Worm (Caenorhabditis elegans) whole organism, young adult: ENCODE results near the gene Y39B6A.30.

ENCODE experiments used
- D2030.7 ChIP-seq: fragments of 200-800 bp; sonication (Bioruptor generic); IDR thresholded peaks from 2 replicates; pipeline ENCODE4 v1.3.6; 2022; ENCODE audit warnings: missing genetic modification reagents, missing genetic modification characterization, missing compliant biosample characterization
- F22D6.2 ChIP-seq: sonication (generic microtip); optimal IDR thresholded peaks from 2 replicates; lab custom pipeline; 2016; ENCODE audit warnings: mild to moderate bottlenecking, missing genetic modification characterization, missing compliant biosample characterization
- F33H1.4 ChIP-seq: fragments of 200-800 bp; sonication (Bioruptor generic); IDR thresholded peaks from 2 replicates; pipeline ENCODE4 v1.3.6; 2022; ENCODE audit warnings: missing genetic modification reagents, missing genetic modification characterization, missing compliant biosample characterization
- F37B4.10 ChIP-seq: fragments of 200-800 bp; sonication (Bioruptor generic); IDR thresholded peaks from 2 replicates; pipeline ENCODE4 v1.3.6; 2022; ENCODE audit warnings: missing genetic modification characterization, missing compliant biosample characterization
- F39B2.1 ChIP-seq: fragments of 200-800 bp; sonication (Bioruptor generic); IDR thresholded peaks from 2 replicates; pipeline ENCODE4 v1.3.6; 2022; ENCODE audit warnings: missing genetic modification reagents, missing genetic modification characterization, missing compliant biosample characterization
- F55B11.4 ChIP-seq: sonication (generic microtip); optimal IDR thresholded peaks from 2 replicates; lab custom pipeline; 2016; ENCODE audit warnings: missing compliant biosample characterization, missing genetic modification characterization, borderline replicate concordance; ENCODE audit not compliant: insufficient read depth
- K12H6.12 ChIP-seq: fragments of 200-800 bp; sonication (Bioruptor generic); optimal IDR thresholded peaks from 2 replicates; lab custom pipeline; 2018; ENCODE audit warnings: mild to moderate bottlenecking, missing genetic modification characterization, missing compliant biosample characterization
- Y53G8AR.9 ChIP-seq: fragments of 200-800 bp; sonication (Bioruptor generic); conservative IDR thresholded peaks from 2 replicates; pipeline ENCODE4 v1.3.6; 2022; ENCODE audit warnings: missing genetic modification reagents, missing genetic modification characterization, missing compliant biosample characterization
- ZK185.1 ChIP-seq: sonication (generic microtip); optimal IDR thresholded peaks from 2 replicates; lab custom pipeline; 2016; ENCODE audit warnings: mild to moderate bottlenecking, missing genetic modification characterization, missing compliant biosample characterization; ENCODE audit not compliant: poor library complexity, severe bottlenecking
- aptf-2 ChIP-seq: fragments of 200-800 bp; sonication (Bioruptor generic); conservative IDR thresholded peaks from 2 replicates; pipeline ENCODE4 v1.3.6; 2022; ENCODE audit warnings: missing genetic modification reagents, missing genetic modification characterization, missing compliant biosample characterization
- athp-1 ChIP-seq: sonication (generic microtip); optimal IDR thresholded peaks from 2 replicates; lab custom pipeline; 2017; ENCODE audit warnings: mild to moderate bottlenecking, missing genetic modification characterization, missing compliant biosample characterization
- attf-5 ChIP-seq: fragments of 200-800 bp; sonication (Bioruptor generic); optimal IDR thresholded peaks from 2 replicates; lab custom pipeline; 2018; ENCODE audit warnings: mild to moderate bottlenecking, missing genetic modification characterization, missing compliant biosample characterization
- cebp-1 ChIP-seq, 2 experiments: fragments of 200-800 bp in 1 of 2; sonication (Bioruptor generic) in 1 of 2; sonication (generic microtip) in 1 of 2; IDR thresholded peaks in 1 of 2; optimal IDR thresholded peaks in 1 of 2; 2 replicates each; pipeline versions ENCODE4 v1.3.6 to Lab custom; 2017 to 2022; ENCODE audit warnings: missing compliant biosample characterization in 2 of 2, missing genetic modification characterization in 2 of 2, mild to moderate bottlenecking in 1 of 2, missing genetic modification reagents in 1 of 2, moderate library complexity in 1 of 2
- ceh-27 ChIP-seq: fragments of 200-800 bp; sonication (Bioruptor generic); optimal IDR thresholded peaks from 2 replicates; lab custom pipeline; 2018; ENCODE audit warnings: mild to moderate bottlenecking, missing genetic modification characterization, moderate library complexity, missing compliant biosample characterization
- ceh-79 ChIP-seq: sonication (generic microtip); optimal IDR thresholded peaks from 2 replicates; lab custom pipeline; 2017; ENCODE audit warnings: mild to moderate bottlenecking, missing genetic modification characterization, missing compliant biosample characterization
- ceh-91 ChIP-seq: fragments of 200-800 bp; sonication (Bioruptor generic); IDR thresholded peaks from 2 replicates; pipeline ENCODE4 v1.3.6; 2022; ENCODE audit warnings: missing genetic modification reagents, missing genetic modification characterization, missing compliant biosample characterization
- die-1 ChIP-seq: sonication (generic microtip); optimal IDR thresholded peaks from 2 replicates; lab custom pipeline; 2016; ENCODE audit warnings: missing genotype, mild to moderate bottlenecking, missing genetic modification characterization, missing compliant biosample characterization
- dox-1 ChIP-seq: fragments of 200-800 bp; sonication (Bioruptor generic); IDR thresholded peaks from 2 replicates; pipeline ENCODE4 v1.3.6; 2022; ENCODE audit warnings: missing genetic modification reagents, missing genetic modification characterization, missing compliant biosample characterization
- dpl-1 ChIP-seq: fragments of 150-350 bp; optimal IDR thresholded peaks from 2 replicates; lab custom pipeline; 2014; ENCODE audit warnings: missing biosample characterization, missing genetic modification reagents, missing genetic modification characterization
- efl-1 ChIP-seq: fragments of 150-350 bp; optimal IDR thresholded peaks from 2 replicates; lab custom pipeline; 2014; ENCODE audit warnings: missing biosample characterization, missing genetic modification reagents, missing genetic modification characterization
- egrh-3 ChIP-seq: fragments of 200-800 bp; sonication (Bioruptor generic); IDR thresholded peaks from 2 replicates; pipeline ENCODE4 v1.3.6; 2022; ENCODE audit warnings: missing genetic modification reagents, missing genetic modification characterization, missing compliant biosample characterization
- hlh-26 ChIP-seq: fragments of 200-800 bp; sonication (Bioruptor generic); conservative IDR thresholded peaks from 2 replicates; pipeline ENCODE4 v1.3.6; 2022; ENCODE audit warnings: missing genetic modification reagents, missing genetic modification characterization, missing compliant biosample characterization
- lag-1 ChIP-seq: fragments of 200-800 bp; sonication (Bioruptor generic); IDR thresholded peaks from 2 replicates; pipeline ENCODE4 v1.3.6; 2022; ENCODE audit warnings: missing genetic modification reagents, missing genetic modification characterization, missing compliant biosample characterization
- let-607 ChIP-seq, 2 experiments: fragments of 200-800 bp in 1 of 2; sonication (Bioruptor generic) in 1 of 2; sonication (generic microtip) in 1 of 2; optimal IDR thresholded peaks; 2 replicates each; lab custom pipeline; 2016 to 2018; ENCODE audit warnings: mild to moderate bottlenecking in 2 of 2, missing compliant biosample characterization in 2 of 2, missing genetic modification characterization in 2 of 2, moderate library complexity in 2 of 2, missing genotype in 1 of 2
- lin-40 ChIP-seq: sonication (generic microtip); optimal IDR thresholded peaks from 2 replicates; lab custom pipeline; 2016; ENCODE audit warnings: missing genetic modification characterization, mild to moderate bottlenecking, missing compliant biosample characterization, missing genotype, missing genetic modification reagents
- lin-54 ChIP-seq: fragments of 200-800 bp; sonication (Bioruptor generic); optimal IDR thresholded peaks from 2 replicates; lab custom pipeline; 2018; ENCODE audit warnings: mild to moderate bottlenecking, missing genetic modification characterization, missing compliant biosample characterization
- lsy-27 ChIP-seq: sonication (generic microtip); optimal IDR thresholded peaks from 2 replicates; lab custom pipeline; 2017; ENCODE audit warnings: missing genetic modification characterization, mild to moderate bottlenecking, missing compliant biosample characterization, antibody characterized with exemption, missing genotype, borderline replicate concordance; ENCODE audit not compliant: insufficient read depth
- madf-10 ChIP-seq: sonication (generic microtip); optimal IDR thresholded peaks from 2 replicates; lab custom pipeline; 2016; ENCODE audit warnings: mild to moderate bottlenecking, missing genetic modification characterization, missing compliant biosample characterization
- mcd-1 ChIP-seq: fragments of 200-800 bp; sonication (Bioruptor generic); IDR thresholded peaks from 2 replicates; pipeline ENCODE4 v1.3.6; 2022; ENCODE audit warnings: missing genetic modification reagents, missing genetic modification characterization, missing compliant biosample characterization
- mes-4 ChIP-seq: sonication (generic microtip); optimal IDR thresholded peaks from 2 replicates; lab custom pipeline; 2016; ENCODE audit warnings: missing genotype, missing genetic modification characterization, missing compliant biosample characterization
- nfyb-1 ChIP-seq: fragments of 200-800 bp; sonication (Bioruptor generic); IDR thresholded peaks from 2 replicates; pipeline ENCODE4 v1.3.6; 2022; ENCODE audit warnings: missing genetic modification reagents, missing genetic modification characterization, missing compliant biosample characterization
- repo-1 ChIP-seq: sonication (generic microtip); optimal IDR thresholded peaks from 2 replicates; lab custom pipeline; 2017; ENCODE audit warnings: mild to moderate bottlenecking, missing genetic modification characterization, missing compliant biosample characterization
- rpc-1 ChIP-seq, 2 experiments: fragments of 150-350 bp in 1 of 2; sonication (generic microtip) in 1 of 2; optimal IDR thresholded peaks; 2 replicates each; lab custom pipeline; 2014 to 2018; ENCODE audit warnings: missing biosample characterization in 1 of 2, missing genetic modification characterization in 1 of 2, missing genetic modification reagents in 1 of 2, missing genotype in 1 of 2
- sdz-38 ChIP-seq: sonication (generic microtip); optimal IDR thresholded peaks from 2 replicates; lab custom pipeline; 2016; ENCODE audit warnings: missing genotype, missing genetic modification characterization, missing compliant biosample characterization
- snpc-4 ChIP-seq, 5 experiments: fragments of 150-350 bp in 1 of 5; sonication (generic microtip) in 4 of 5; optimal IDR thresholded peaks; 2 replicates each; lab custom pipeline; 2014 to 2018; ENCODE audit warnings: missing genetic modification characterization in 5 of 5, missing biosample characterization in 3 of 5, antibody characterized with exemption in 2 of 5, mild to moderate bottlenecking in 2 of 5, missing compliant biosample characterization in 2 of 5, missing genotype in 2 of 5, moderate library complexity in 2 of 5, missing genetic modification reagents in 1 of 5
- zfh-2 ChIP-seq: fragments of 200-800 bp; sonication (Bioruptor generic); conservative IDR thresholded peaks from 2 replicates; pipeline ENCODE4 v1.3.6; 2022; ENCODE audit warnings: missing genetic modification reagents, missing genetic modification characterization, missing compliant biosample characterization
- zim-3 ChIP-seq: sonication (generic microtip); optimal IDR thresholded peaks from 2 replicates; lab custom pipeline; 2017; ENCODE audit warnings: mild to moderate bottlenecking, missing genetic modification characterization, moderate library complexity, missing compliant biosample characterization
- ztf-18 ChIP-seq: sonication (generic microtip); optimal IDR thresholded peaks from 2 replicates; lab custom pipeline; 2016; ENCODE audit warnings: missing genotype, mild to moderate bottlenecking, missing genetic modification characterization, missing compliant biosample characterization
- ztf-28 ChIP-seq: fragments of 200-800 bp; sonication (Bioruptor generic); IDR thresholded peaks from 2 replicates; pipeline ENCODE4 v1.3.6; 2022; ENCODE audit warnings: missing genetic modification reagents, missing genetic modification characterization, missing compliant biosample characterization

The Y39B6A.30 gene

ce11 chrV:18993017-18993416 is 21.4 kb upstream of the Y39B6A.30 start:
- TF ChIP-seq attf-5 (GFP tag; lab: Kevin White, UChicago) (no peak), lin-40 (tag; lab: Kevin White, UChicago) (no peak), ztf-28 (GFP tag; lab: Robert Waterston, UW) (no peak), F55B11.4 (tag; lab: Kevin White, UChicago) (no peak), dox-1 (GFP tag; lab: Robert Waterston, UW) (no peak), ceh-27 (GFP tag; lab: Kevin White, UChicago) (no peak), snpc-4 (GFP tag; optimal IDR thresholded peaks at IDR 0.05; lab: Kevin White, UChicago) (no peak), snpc-4 (tag; optimal IDR thresholded peaks at IDR 0.05; lab: Kevin White, UChicago) (no peak), hlh-26 (GFP tag; lab: Robert Waterston, UW) (no peak), F33H1.4 (GFP tag; lab: Robert Waterston, UW) (no peak)
- TF ChIP-seq, all 124 proteins: peak for 0

- no peak for TF ChIP-seq F37B4.10 (GFP tag; lab: Robert Waterston, UW)
- no peak for TF ChIP-seq efl-1
- no peak for TF ChIP-seq lsy-27
- TF ChIP-seq rpc-1 (optimal IDR thresholded peaks at IDR 0.05; lab: Kevin White, UChicago): no peak
- TF ChIP-seq rpc-1 (tag; optimal IDR thresholded peaks at IDR 0.05; lab: Kevin White, UChicago): no peak
- no peak for TF ChIP-seq sdz-38 (tag; lab: Kevin White, UChicago)
- TF ChIP-seq madf-10 (tag; lab: Kevin White, UChicago): no peak
Measured at ce11 chrV:18993535-18993990, 20.8 kb upstream of the Y39B6A.30 start, which contains the start of gene gtf-2F2. Gene gtf-2F2 (plus strand): TSS chrV:18993940.

- TF ChIP-seq lin-54 (GFP tag; lab: Kevin White, UChicago) (no peak), athp-1 (tag; lab: Kevin White, UChicago) (no peak), let-607 (tag; optimal IDR thresholded peaks at IDR 0.05; lab: Kevin White, UChicago) (no peak), dpl-1 (GFP tag; lab: Kevin White, UChicago) (no peak), F33H1.4 (GFP tag; lab: Robert Waterston, UW) (no peak), nfyb-1 (GFP tag; lab: Robert Waterston, UW) (no peak), lag-1 (GFP tag; lab: Robert Waterston, UW) (no peak)
- TF ChIP-seq, all 124 proteins: peak for 0
Measured at ce11 chrV:18998045-18998444, 16.3 kb upstream of the Y39B6A.30 start, which contains the start of gene tgt-2. Gene tgt-2 (plus strand): TSS chrV:18998345.

ce11 chrV:19000542-19000941 is 13.8 kb upstream of the Y39B6A.30 start:
- TF ChIP-seq F22D6.2 (tag; lab: Kevin White, UChicago) (no peak), repo-1 (tag; lab: Kevin White, UChicago) (no peak), ZK185.1 (tag; lab: Kevin White, UChicago) (no peak)

ce11 chrV:19001016-19001415 is 13.4 kb upstream of the Y39B6A.30 start, which contains the start of gene Y39B6A.34:
Gene Y39B6A.34 (plus strand): TSS chrV:19001018.
- no peak for TF ChIP-seq aptf-2
- TF ChIP-seq zfh-2: 0 out of 2 replicates have a peak, but pooled peaks have one; percentile 19
- 0 out of 2 replicates have a peak, but pooled peaks have one; percentile 22 for TF ChIP-seq mcd-1 (GFP tag; lab: Robert Waterston, UW)
- no peak for TF ChIP-seq F22D6.2 (tag; lab: Kevin White, UChicago)
- no peak for TF ChIP-seq die-1 (tag; lab: Kevin White, UChicago)
- TF ChIP-seq lin-54 (GFP tag; lab: Kevin White, UChicago): peak; percentile 7
- TF ChIP-seq ceh-79 (tag; lab: Kevin White, UChicago): no peak
- peak; percentile 57 for TF ChIP-seq ztf-18 (tag; lab: Kevin White, UChicago)
- TF ChIP-seq ceh-91: 0 out of 2 replicates have a peak, but pooled peaks have one; percentile 17
- TF ChIP-seq attf-5 (GFP tag; lab: Kevin White, UChicago): no peak
- no peak for TF ChIP-seq mes-4
- TF ChIP-seq zim-3 (tag; lab: Kevin White, UChicago): no peak
- TF ChIP-seq egrh-3 (GFP tag; lab: Robert Waterston, UW): no peak
- no peak for TF ChIP-seq cebp-1 (GFP tag; IDR thresholded peaks at IDR 0.05; lab: Robert Waterston, UW)
- peak; percentile 55 for TF ChIP-seq cebp-1 (tag; optimal IDR thresholded peaks at IDR 0.05; lab: Kevin White, UChicago)
- peak; percentile 71 for TF ChIP-seq K12H6.12 (tag; lab: Kevin White, UChicago)
- TF ChIP-seq Y53G8AR.9 (GFP tag; lab: Robert Waterston, UW): 0 out of 2 replicates have a peak, but pooled peaks have one; percentile 55
- TF ChIP-seq F39B2.1 (GFP tag; lab: Robert Waterston, UW): no peak
- 0 out of 2 replicates have a peak, but pooled peaks have one; percentile 15 for TF ChIP-seq D2030.7
